Worm (Caenorhabditis elegans): Measurements from ENCODE around the gene C42D4.3.
A peak's percentile ranks its signal among the peaks of the same experiment; 100 is the strongest.

C42D4.3 gene

ce11 chrIV:7190409-7190808, 11.4 kb downstream of the C42D4.3 start:
- TF ChIP-seq mdl-1 (tag; optimal IDR thresholded peaks at IDR 0.05) (peak in 1 of 2 experiments; percentile 20), unc-62 (GFP tag; optimal IDR thresholded peaks at IDR 0.05 in 1 of 2) (peak in 1 of 2 experiments; percentile 28), unc-62 (tag; optimal IDR thresholded peaks at IDR 0.05) (no peak), nhr-28 (tag; optimal IDR thresholded peaks at IDR 0.05) (peak; percentile 95), gei-8 (GFP tag; optimal IDR thresholded peaks at IDR 0.05) (no peak), pqm-1 (tag; optimal IDR thresholded peaks at IDR 0.05) (peak; percentile 93), madf-5 (GFP tag; IDR thresholded peaks at IDR 0.05) (no peak), T20F7.1 (GFP tag; optimal IDR thresholded peaks at IDR 0.05) (peak; percentile 63), daf-16 (GFP tag; optimal IDR thresholded peaks at IDR 0.05) (peak in 1 of 2 experiments; percentile 36), daf-16 (tag; optimal IDR thresholded peaks at IDR 0.05) (peak; percentile 91), zip-11 (GFP tag; IDR thresholded peaks at IDR 0.05) (no peak), hlh-11 (tag; optimal IDR thresholded peaks at IDR 0.05) (peak; percentile 81), Y75B8A.6 (GFP tag; IDR thresholded peaks at IDR 0.05) (no peak), hlh-30 (tag; optimal IDR thresholded peaks at IDR 0.05; ENCODE audit: insufficient read depth) (peak; percentile 67), dmd-6 (GFP tag; IDR thresholded peaks at IDR 0.05) (peak; percentile 89), aha-1 (tag) (peak; percentile 80), spr-3 (GFP tag; optimal IDR thresholded peaks at IDR 0.05) (no peak), Y5F2A.4 (GFP tag; optimal IDR thresholded peaks at IDR 0.05) (no peak), nhr-77 (tag; optimal IDR thresholded peaks at IDR 0.05) (peak; percentile 91), nhr-10 (tag; optimal IDR thresholded peaks at IDR 0.05) (peak; percentile 10), dve-1 (tag; optimal IDR thresholded peaks at IDR 0.05; ENCODE audit: insufficient read depth) (peak; percentile 89), nhr-48 (tag; optimal IDR thresholded peaks at IDR 0.05) (peak; percentile 72), lir-3 (tag; optimal IDR thresholded peaks at IDR 0.05) (no peak)

ce11 chrIV:7191745-7192144, 12.7 kb downstream of the C42D4.3 start, which contains the start of gene R13A1.5:
Gene R13A1.5, minus strand, starts transcription at chrIV:7191845.
- TF ChIP-seq Y48G9A.11 (GFP tag; IDR thresholded peaks at IDR 0.05) (no peak), aly-2 (tag; optimal IDR thresholded peaks at IDR 0.05) (no peak), nhr-48 (tag; optimal IDR thresholded peaks at IDR 0.05) (no peak), ZK337.2 (GFP tag; IDR thresholded peaks at IDR 0.05) (no peak), pqm-1 (tag; optimal IDR thresholded peaks at IDR 0.05) (no peak), F10B5.3 (tag; optimal IDR thresholded peaks at IDR 0.05) (no peak), ctbp-1 (GFP tag; IDR thresholded peaks at IDR 0.05) (no peak), nhr-11 (tag; optimal IDR thresholded peaks at IDR 0.05) (no peak), saeg-2 (GFP tag; IDR thresholded peaks at IDR 0.05) (no peak), ceh-62 (tag; optimal IDR thresholded peaks at IDR 0.05) (no peak), ceh-44 (GFP tag; IDR thresholded peaks at IDR 0.05) (no peak), nhr-77 (tag; optimal IDR thresholded peaks at IDR 0.05) (no peak), ceh-20 (GFP tag; IDR thresholded peaks at IDR 0.05) (no peak), dpl-1 (GFP tag; optimal IDR thresholded peaks at IDR 0.05) (no peak), pha-4 (GFP tag; IDR thresholded peaks at IDR 0.05) (no peak), pha-4 (tag; optimal IDR thresholded peaks at IDR 0.05) (no peak), skn-1 (tag; optimal IDR thresholded peaks at IDR 0.05) (no peak), ceh-28 (tag; optimal IDR thresholded peaks at IDR 0.05) (no peak), ceh-82 (tag; optimal IDR thresholded peaks at IDR 0.05) (no peak), hlh-11 (tag; optimal IDR thresholded peaks at IDR 0.05) (no peak), lin-1 (GFP tag; IDR thresholded peaks at IDR 0.05) (no peak)

DNA sequence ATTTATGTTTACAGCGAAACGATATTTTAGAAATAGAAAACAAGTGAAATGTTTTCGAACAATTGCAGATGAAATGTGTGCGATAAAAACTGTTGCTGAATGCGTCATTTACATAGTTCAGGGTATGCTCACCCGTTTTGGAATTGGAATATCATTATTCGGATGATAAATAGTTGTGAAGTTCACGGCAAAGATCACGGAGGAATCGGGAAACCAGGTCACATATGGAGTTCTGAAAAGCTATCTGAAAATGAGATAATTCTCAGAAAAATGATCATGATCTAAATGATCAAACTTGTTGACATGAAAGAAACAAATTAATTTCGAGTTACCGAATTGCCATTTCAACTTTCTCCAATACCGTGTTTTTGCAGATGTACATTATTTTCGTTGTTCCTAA, 16.7 kb downstream of the C42D4.3 start, which contains the start of gene best-16:
best-16 (minus strand) TSS at position 101 of the 400 bp plus-strand sequence.
- TF ChIP-seq hlh-30 (tag; optimal IDR thresholded peaks at IDR 0.05; ENCODE audit: insufficient read depth): no peak
- no peak for TF ChIP-seq mes-2 (tag; optimal IDR thresholded peaks at IDR 0.05; ENCODE audit: poor library complexity, severe bottlenecking)
- TF ChIP-seq snpc-1.2 (GFP tag; IDR thresholded peaks at IDR 0.05): no peak
- TF ChIP-seq nhr-237 (tag; optimal IDR thresholded peaks at IDR 0.05): no peak
- no peak for TF ChIP-seq daf-8 (GFP tag; IDR thresholded peaks at IDR 0.05)
- no peak for TF ChIP-seq nhr-6 (tag; optimal IDR thresholded peaks at IDR 0.05)
- no peak for TF ChIP-seq lin-15B (tag; optimal IDR thresholded peaks at IDR 0.05)
- TF ChIP-seq zfp-3 (GFP tag; conservative IDR thresholded peaks at IDR 0.05): no peak
- TF ChIP-seq mdt-29 (GFP tag; IDR thresholded peaks at IDR 0.05): no peak
- no peak for TF ChIP-seq aly-2 (tag; optimal IDR thresholded peaks at IDR 0.05)
- no peak for TF ChIP-seq ceh-44 (GFP tag; IDR thresholded peaks at IDR 0.05)
- no peak for TF ChIP-seq nhr-25 (tag; optimal IDR thresholded peaks at IDR 0.05; ENCODE audit: borderline replicate concordance, insufficient read depth)
- no peak for TF ChIP-seq dmd-6 (GFP tag; IDR thresholded peaks at IDR 0.05)
- no peak for TF ChIP-seq ama-1 (optimal IDR thresholded peaks at IDR 0.05)
- TF ChIP-seq snpc-4 (tag; optimal IDR thresholded peaks at IDR 0.05): no peak
- no peak for TF ChIP-seq dmd-9 (GFP tag; IDR thresholded peaks at IDR 0.05)

Measured in whole organism, L4 larva.